Worm (Caenorhabditis elegans): ENCODE data around the gene fmil-1.

fmil-1 gene

ce11 chrIV:3621805-3622355 lies 46.6 kb downstream of the fmil-1 start:
- TF ChIP-seq ces-1 (GFP tag; optimal IDR thresholded peaks at IDR 0.05) = peak; percentile 63
- TF ChIP-seq cnd-1 (tag; optimal IDR thresholded peaks at IDR 0.05) = no peak
- TF ChIP-seq ceh-43 (GFP tag; optimal IDR thresholded peaks at IDR 0.05) = no peak
- TF ChIP-seq ceh-39 (tag; optimal IDR thresholded peaks at IDR 0.05) = no peak

ce11 chrIV:3618719-3619118 lies 49.8 kb downstream of the fmil-1 start:
- no peak for TF ChIP-seq nhr-28 (tag; optimal IDR thresholded peaks at IDR 0.05)
- TF ChIP-seq ztf-11 (tag; optimal IDR thresholded peaks at IDR 0.05) = no peak
- TF ChIP-seq lin-13 (tag; optimal IDR thresholded peaks at IDR 0.05) = no peak
- TF ChIP-seq bed-3 (GFP tag; optimal IDR thresholded peaks at IDR 0.05) = no peak
- TF ChIP-seq ces-1 (GFP tag; optimal IDR thresholded peaks at IDR 0.05) = no peak
- TF ChIP-seq blmp-1 (tag; optimal IDR thresholded peaks at IDR 0.05) = no peak
- TF ChIP-seq pha-4 (tag; optimal IDR thresholded peaks at IDR 0.05) = no peak

- TF ChIP-seq sptf-1 (tag; optimal IDR thresholded peaks at IDR 0.05) (no peak), snpc-4 (tag; optimal IDR thresholded peaks at IDR 0.05) (no peak), sem-2 (GFP tag; optimal IDR thresholded peaks at IDR 0.05) (no peak), drap-1 (GFP tag; optimal IDR thresholded peaks at IDR 0.05) (no peak), ham-2 (GFP tag; optimal IDR thresholded peaks at IDR 0.05) (no peak), lin-13 (tag; optimal IDR thresholded peaks at IDR 0.05) (no peak)
Observed at ce11 chrIV:3613022-3613605, 55.4 kb downstream of the fmil-1 start, which contains the start of gene ltah-1.2. ltah-1.2 (minus strand) TSS chrIV:3613072.

ce11 chrIV:3611845-3612244 lies 56.7 kb downstream of the fmil-1 start:
- TF ChIP-seq mep-1 (tag; optimal IDR thresholded peaks at IDR 0.05) (no peak), nhr-12 (tag; optimal IDR thresholded peaks at IDR 0.05) (no peak), ces-1 (GFP tag; optimal IDR thresholded peaks at IDR 0.05) (no peak), lin-32 (GFP tag; optimal IDR thresholded peaks at IDR 0.05) (no peak), pha-4 (tag; optimal IDR thresholded peaks at IDR 0.05) (no peak), lin-13 (tag; optimal IDR thresholded peaks at IDR 0.05) (no peak), elt-1 (tag; optimal IDR thresholded peaks at IDR 0.05; ENCODE audit: borderline replicate concordance, insufficient read depth) (no peak), unc-62 (GFP tag; optimal IDR thresholded peaks at IDR 0.05) (no peak), flh-1 (GFP tag; optimal IDR thresholded peaks at IDR 0.05) (no peak)

ce11 chrIV:3610987-3611386 lies 57.5 kb downstream of the fmil-1 start:
- no peak for TF ChIP-seq cnd-1 (tag; optimal IDR thresholded peaks at IDR 0.05)
- TF ChIP-seq ceh-43 (GFP tag; optimal IDR thresholded peaks at IDR 0.05) = no peak
- TF ChIP-seq ces-1 (GFP tag; optimal IDR thresholded peaks at IDR 0.05) = no peak
- no peak for TF ChIP-seq nhr-76 (tag; optimal IDR thresholded peaks at IDR 0.05)
- TF ChIP-seq unc-120 (tag; optimal IDR thresholded peaks at IDR 0.05; ENCODE audit: poor library complexity, severe bottlenecking) = no peak
- TF ChIP-seq sem-2 (GFP tag; optimal IDR thresholded peaks at IDR 0.05) = no peak
- no peak for TF ChIP-seq sptf-1 (tag; optimal IDR thresholded peaks at IDR 0.05)
- TF ChIP-seq ceh-39 (tag; optimal IDR thresholded peaks at IDR 0.05) = no peak
- TF ChIP-seq snpc-4 (tag; optimal IDR thresholded peaks at IDR 0.05) = no peak
- no peak for TF ChIP-seq ham-2 (GFP tag; optimal IDR thresholded peaks at IDR 0.05)
- no peak for TF ChIP-seq flh-1 (GFP tag; optimal IDR thresholded peaks at IDR 0.05)
- TF ChIP-seq pha-4 (tag; optimal IDR thresholded peaks at IDR 0.05) = no peak
- TF ChIP-seq drap-1 (GFP tag; optimal IDR thresholded peaks at IDR 0.05) = no peak
- no peak for TF ChIP-seq M03D4.4 (tag; optimal IDR thresholded peaks at IDR 0.05)
- no peak for TF ChIP-seq lsy-2 (tag; optimal IDR thresholded peaks at IDR 0.05)

Data from whole organism, mixed stage, embryonic.